Worm (Caenorhabditis elegans): ENCODE measurements around the gene R08C7.4.

The R08C7.4 gene

DNA sequence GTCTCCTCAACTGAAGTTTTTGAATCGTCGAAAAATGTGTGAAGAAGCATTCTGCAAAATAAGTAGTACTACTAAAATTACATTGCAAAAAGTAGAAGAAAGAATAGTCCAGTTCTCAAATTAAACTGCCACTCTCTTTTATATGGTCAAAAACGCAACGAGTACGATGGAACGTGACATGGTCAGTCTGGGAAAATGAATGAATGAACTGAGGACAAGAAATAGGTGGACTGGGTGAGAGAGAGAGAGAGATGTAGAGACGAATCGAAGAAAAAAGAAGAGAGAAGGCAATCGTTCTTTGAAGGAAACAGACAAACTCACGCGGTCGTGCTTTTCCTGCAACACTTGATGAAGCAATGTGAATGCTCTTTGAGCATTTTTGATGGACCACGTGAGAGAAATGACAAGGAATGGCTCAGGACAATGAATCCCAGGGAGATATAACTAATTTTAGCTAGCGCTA is 42.2 kb downstream of the R08C7.4 start, which contains the start of gene M01H9.3 (continued):
- no peak for TF ChIP-seq daf-19 (GFP tag; conservative IDR thresholded peaks at IDR 0.05)
- no peak for TF ChIP-seq madf-5 (GFP tag; IDR thresholded peaks at IDR 0.05)
- peak; percentile 26 for TF ChIP-seq T20F7.1 (GFP tag; optimal IDR thresholded peaks at IDR 0.05)
- TF ChIP-seq mes-2 (tag; optimal IDR thresholded peaks at IDR 0.05; ENCODE audit: poor library complexity, severe bottlenecking) = peak; percentile 42
- TF ChIP-seq dmd-9 (GFP tag; IDR thresholded peaks at IDR 0.05) = no peak
- no peak for TF ChIP-seq vab-7 (GFP tag; IDR thresholded peaks at IDR 0.05)
- TF ChIP-seq dve-1 (tag; optimal IDR thresholded peaks at IDR 0.05; ENCODE audit: insufficient read depth) = peak; percentile 74
- no peak for TF ChIP-seq nhr-41 (GFP tag; IDR thresholded peaks at IDR 0.05)
- peak; percentile 66 for TF ChIP-seq mep-1 (tag; optimal IDR thresholded peaks at IDR 0.05)
- no peak for TF ChIP-seq daf-8 (GFP tag; IDR thresholded peaks at IDR 0.05)
- peak; percentile 86 for TF ChIP-seq ama-1 (optimal IDR thresholded peaks at IDR 0.05)
- no peak for TF ChIP-seq arid-1 (GFP tag; conservative IDR thresholded peaks at IDR 0.05)
- peak; percentile 95 for TF ChIP-seq hlh-30 (tag; optimal IDR thresholded peaks at IDR 0.05; ENCODE audit: insufficient read depth)
- TF ChIP-seq egl-27 (tag; optimal IDR thresholded peaks at IDR 0.05) = no peak
- TF ChIP-seq lir-3 (tag; optimal IDR thresholded peaks at IDR 0.05) = no peak
- no peak for TF ChIP-seq dmd-8 (GFP tag; IDR thresholded peaks at IDR 0.05)
- TF ChIP-seq saeg-2 (GFP tag; IDR thresholded peaks at IDR 0.05) = no peak
- TF ChIP-seq nhr-76 (tag; optimal IDR thresholded peaks at IDR 0.05) = no peak
- peak; percentile 87 for TF ChIP-seq dmd-6 (GFP tag; IDR thresholded peaks at IDR 0.05)
- no peak for TF ChIP-seq nhr-42 (GFP tag; IDR thresholded peaks at IDR 0.05)
- TF ChIP-seq snpc-1.2 (GFP tag; IDR thresholded peaks at IDR 0.05) = no peak
- TF ChIP-seq unc-130 (GFP tag; optimal IDR thresholded peaks at IDR 0.05) = no peak
- TF ChIP-seq ceh-44 (GFP tag; IDR thresholded peaks at IDR 0.05) = no peak
- TF ChIP-seq hlh-11 (tag; optimal IDR thresholded peaks at IDR 0.05) = peak; percentile 87
- TF ChIP-seq nhr-77 (tag; optimal IDR thresholded peaks at IDR 0.05) = peak; percentile 20
- TF ChIP-seq sdz-12 (GFP tag; optimal IDR thresholded peaks at IDR 0.05) = no peak
- no peak for TF ChIP-seq R02D3.7 (tag; optimal IDR thresholded peaks at IDR 0.05)
- TF ChIP-seq spr-3 (GFP tag; optimal IDR thresholded peaks at IDR 0.05) = no peak

DNA sequence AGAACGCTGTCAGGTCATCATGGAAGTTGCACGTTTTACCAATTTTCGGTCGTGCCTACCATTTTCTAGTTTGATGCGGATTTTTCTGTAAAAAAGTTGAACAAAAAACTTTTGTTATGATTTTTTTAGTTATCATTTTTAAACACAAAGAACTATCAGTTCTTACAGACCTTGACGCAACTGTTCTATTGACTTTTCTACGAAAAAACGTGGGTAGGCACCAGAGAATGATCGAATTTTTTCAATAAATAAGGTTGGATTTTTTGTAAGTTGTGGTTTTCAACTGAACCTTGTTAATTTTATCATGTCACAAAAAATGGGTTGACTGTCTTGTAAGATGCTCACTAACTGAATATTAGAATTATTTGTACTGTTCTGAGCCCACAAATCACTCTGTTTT is 43.8 kb downstream of the R08C7.4 start:
- TF ChIP-seq sdz-12 (GFP tag; optimal IDR thresholded peaks at IDR 0.05) = no peak
- peak; percentile 36 for TF ChIP-seq dve-1 (tag; optimal IDR thresholded peaks at IDR 0.05; ENCODE audit: insufficient read depth)
- TF ChIP-seq nhr-48 (tag; optimal IDR thresholded peaks at IDR 0.05) = peak; percentile 47
- TF ChIP-seq hif-1 (tag; optimal IDR thresholded peaks at IDR 0.05) = peak in 1 of 2 experiments; percentile 89
- TF ChIP-seq daf-16 (GFP tag; optimal IDR thresholded peaks at IDR 0.05) = no peak
- TF ChIP-seq daf-16 (tag; optimal IDR thresholded peaks at IDR 0.05) = peak; percentile 29
- TF ChIP-seq dmd-6 (GFP tag; IDR thresholded peaks at IDR 0.05) = peak; percentile 47
- no peak for TF ChIP-seq ceh-32 (tag; optimal IDR thresholded peaks at IDR 0.05; ENCODE audit: poor library complexity)
- peak; percentile 12 for TF ChIP-seq hlh-11 (tag; optimal IDR thresholded peaks at IDR 0.05)
- no peak for TF ChIP-seq zip-2 (tag; optimal IDR thresholded peaks at IDR 0.05)
- no peak for TF ChIP-seq nhr-77 (tag; optimal IDR thresholded peaks at IDR 0.05)
- TF ChIP-seq nhr-111 (GFP tag; optimal IDR thresholded peaks at IDR 0.05) = no peak

DNA sequence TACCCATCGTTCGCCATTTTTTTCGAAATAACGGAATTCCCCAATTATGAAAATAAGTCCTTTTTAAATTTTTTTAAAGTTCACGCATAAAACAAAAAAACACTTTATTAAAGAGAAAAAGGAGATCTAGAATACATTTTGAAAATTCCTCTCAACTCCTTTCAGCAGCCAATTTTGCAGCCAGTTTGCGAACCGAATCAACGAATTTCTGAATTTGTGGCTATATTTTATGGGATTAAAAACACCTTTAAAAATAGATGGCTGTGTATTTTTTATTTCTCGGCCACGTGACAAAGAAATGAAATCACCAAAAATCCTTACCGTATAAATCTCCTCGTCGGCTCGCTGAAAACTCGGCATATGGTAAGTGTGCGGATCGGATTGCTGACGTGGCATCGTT is 45.2 kb downstream of the R08C7.4 start, which contains the start of gene M01H9.10:
TSS of gene M01H9.10 (minus strand) at position 101 of the 400 bp plus-strand sequence.
- no peak for TF ChIP-seq dve-1 (tag; optimal IDR thresholded peaks at IDR 0.05; ENCODE audit: insufficient read depth)
- TF ChIP-seq mep-1 (tag; optimal IDR thresholded peaks at IDR 0.05) = no peak
- TF ChIP-seq lir-3 (tag; optimal IDR thresholded peaks at IDR 0.05) = no peak
- TF ChIP-seq tag-97 (GFP tag; IDR thresholded peaks at IDR 0.05) = no peak
- no peak for TF ChIP-seq pha-4 (GFP tag; IDR thresholded peaks at IDR 0.05)
- no peak for TF ChIP-seq pha-4 (tag; optimal IDR thresholded peaks at IDR 0.05)

Measured in whole organism, L4 larva.